Worm (Caenorhabditis elegans): Measurements from ENCODE around the gene icl-1.

ce11 chrV:712882-713281 is 14.9 kb downstream of the icl-1 start, which contains the start of gene cyp-33C11:
- TF ChIP-seq F13H6.1 (tag; optimal IDR thresholded peaks at IDR 0.05) (no peak), egl-27 (tag; optimal IDR thresholded peaks at IDR 0.05) (no peak), unc-39 (tag; optimal IDR thresholded peaks at IDR 0.05) (no peak), fos-1 (tag; optimal IDR thresholded peaks at IDR 0.05) (no peak), nhr-12 (tag; optimal IDR thresholded peaks at IDR 0.05) (no peak), ama-1 (optimal IDR thresholded peaks at IDR 0.05) (no peak), zag-1 (tag; optimal IDR thresholded peaks at IDR 0.05) (no peak), nhr-11 (tag; optimal IDR thresholded peaks at IDR 0.05) (no peak), snpc-4 (tag; optimal IDR thresholded peaks at IDR 0.05) (no peak), lin-39 (tag; optimal IDR thresholded peaks at IDR 0.05) (no peak), unc-62 (GFP tag; optimal IDR thresholded peaks at IDR 0.05) (no peak)
